Fruit fly (Drosophila melanogaster) whole organism, prepupa: Measurements from ENCODE around the gene PGAP5.

Source experiments
- Blimp-1 ChIP-seq: fragments of 200-800 bp; sonication (Bioruptor generic); optimal IDR thresholded peaks from 3 replicates; lab custom pipeline; 2017; ENCODE audit warnings: missing biosample characterization, missing genetic modification characterization, mild to moderate bottlenecking, moderate library complexity, missing genetic modification reagents
- CG10631 ChIP-seq: fragments of 200-800 bp; sonication (Bioruptor generic); optimal IDR thresholded peaks from 2 replicates; lab custom pipeline; 2016; ENCODE audit warnings: missing biosample characterization, missing genetic modification characterization
- CG10669 ChIP-seq: fragments of 200-800 bp; sonication (Bioruptor generic); optimal IDR thresholded peaks from 3 replicates; lab custom pipeline; 2018; ENCODE audit warnings: missing biosample characterization, mild to moderate bottlenecking, missing genetic modification characterization, moderate library complexity
- CG11294 ChIP-seq: fragments of 200-800 bp; sonication (Bioruptor generic); IDR thresholded peaks from 2 replicates; pipeline ENCODE4 v1.3.6; 2022; ENCODE audit warnings: missing biosample characterization, missing genetic modification characterization
- CG11762 ChIP-seq: fragments of 200-800 bp; sonication (Bioruptor generic); optimal IDR thresholded peaks from 3 replicates; lab custom pipeline; 2016; ENCODE audit warnings: missing biosample characterization, missing genetic modification characterization; ENCODE audit not compliant: insufficient read depth
- CG11902 ChIP-seq: fragments of 200-800 bp; sonication (Bioruptor generic); optimal IDR thresholded peaks from 3 replicates; lab custom pipeline; 2016; ENCODE audit warnings: missing biosample characterization, missing genetic modification characterization
- CG15336 ChIP-seq: fragments of 200-800 bp; sonication (Bioruptor generic); IDR thresholded peaks from 2 replicates; pipeline ENCODE4 v1.3.6; 2022; ENCODE audit warnings: missing biosample characterization, missing genetic modification characterization
- CG1621 ChIP-seq: fragments of 200-800 bp; sonication (Bioruptor generic); optimal IDR thresholded peaks from 3 replicates; lab custom pipeline; 2018; ENCODE audit warnings: missing biosample characterization, mild to moderate bottlenecking, missing genetic modification characterization
- CG16779 ChIP-seq: fragments of 200-800 bp; sonication (Bioruptor generic); optimal IDR thresholded peaks from 3 replicates; lab custom pipeline; 2017; ENCODE audit warnings: missing biosample characterization, mild to moderate bottlenecking, missing genetic modification characterization
- CG3032 ChIP-seq: fragments of 200-800 bp; optimal IDR thresholded peaks from 2 replicates; lab custom pipeline; 2019; ENCODE audit warnings: missing biosample characterization, mild to moderate bottlenecking, missing genetic modification characterization, moderate library complexity
- CG32006 ChIP-seq: fragments of 200-800 bp; sonication (Bioruptor generic); optimal IDR thresholded peaks from 3 replicates; lab custom pipeline; 2017; ENCODE audit warnings: missing biosample characterization, mild to moderate bottlenecking, missing genetic modification characterization
- CG3919 ChIP-seq: fragments of 200-800 bp; sonication (Bioruptor generic); optimal IDR thresholded peaks from 3 replicates; lab custom pipeline; 2016; ENCODE audit warnings: missing biosample characterization, missing genetic modification characterization
- CG4318 ChIP-seq: fragments of 200-800 bp; sonication (Bioruptor generic); optimal IDR thresholded peaks from 3 replicates; lab custom pipeline; 2017; ENCODE audit warnings: missing biosample characterization, mild to moderate bottlenecking, missing genetic modification characterization
- CG6163 ChIP-seq: fragments of 200-800 bp; sonication (Bioruptor generic); IDR thresholded peaks from 3 replicates; pipeline ENCODE4 v1.3.6; 2022; ENCODE audit warnings: missing biosample characterization, missing genetic modification characterization
- CG6276 ChIP-seq: fragments of 200-800 bp; sonication (Bioruptor generic); optimal IDR thresholded peaks from 2 replicates; lab custom pipeline; 2017; ENCODE audit warnings: missing biosample characterization, mild to moderate bottlenecking, missing genetic modification characterization
- CG6792 ChIP-seq: fragments of 200-800 bp; sonication (Bioruptor generic); optimal IDR thresholded peaks from 3 replicates; lab custom pipeline; 2016; ENCODE audit warnings: missing biosample characterization, missing genetic modification characterization
- CG6854 ChIP-seq: fragments of 200-800 bp; sonication (Bioruptor generic); optimal IDR thresholded peaks from 2 replicates; lab custom pipeline; 2017; ENCODE audit warnings: missing biosample characterization, mild to moderate bottlenecking, missing genetic modification characterization
- CG7368 ChIP-seq: fragments of 200-800 bp; sonication (Bioruptor generic); optimal IDR thresholded peaks from 3 replicates; lab custom pipeline; 2016; ENCODE audit warnings: missing biosample characterization, missing genetic modification characterization
- Eip75B ChIP-seq: fragments of 200-800 bp; sonication (Bioruptor generic); optimal IDR thresholded peaks from 3 replicates; lab custom pipeline; 2016; ENCODE audit warnings: missing biosample characterization, missing genetic modification characterization
- Eip78C ChIP-seq: fragments of 200-800 bp; sonication (Bioruptor generic); peaks from one replicate; lab custom pipeline; 2016; ENCODE audit warnings: missing biosample characterization, missing genetic modification characterization
- Eip93F ChIP-seq: fragments of 200-800 bp; sonication (Bioruptor generic); optimal IDR thresholded peaks from 2 replicates; lab custom pipeline; 2016; ENCODE audit warnings: missing biosample characterization, mild to moderate bottlenecking, missing genetic modification characterization
- Ets21C ChIP-seq: fragments of 200-800 bp; sonication (Bioruptor generic); optimal IDR thresholded peaks from 3 replicates; lab custom pipeline; 2016; ENCODE audit warnings: missing biosample characterization, missing genetic modification characterization
- Ets96B ChIP-seq: fragments of 200-800 bp; optimal IDR thresholded peaks from 2 replicates; lab custom pipeline; 2019; ENCODE audit warnings: missing biosample characterization, mild to moderate bottlenecking, missing genetic modification characterization, moderate library complexity
- Gug ChIP-seq: fragments of 200-800 bp; sonication (Bioruptor generic); IDR thresholded peaks from 2 replicates; pipeline ENCODE4 v1.3.6; 2022; ENCODE audit warnings: missing biosample characterization, missing genetic modification characterization
- Hr38 ChIP-seq: sonication (Bioruptor generic); optimal IDR thresholded peaks from 2 replicates; lab custom pipeline; 2016; ENCODE audit warnings: missing biosample characterization, missing genetic modification characterization
- Hr39 ChIP-seq: fragments of 200-800 bp; sonication (Bioruptor generic); optimal IDR thresholded peaks from 2 replicates; lab custom pipeline; 2016; ENCODE audit warnings: missing biosample characterization, missing genetic modification characterization
- Hr4 ChIP-seq: fragments of 200-800 bp; sonication (Bioruptor generic); optimal IDR thresholded peaks from 3 replicates; lab custom pipeline; 2016; ENCODE audit warnings: missing biosample characterization, missing genetic modification characterization
- Met ChIP-seq: fragments of 200-800 bp; sonication (Bioruptor generic); optimal IDR thresholded peaks from 3 replicates; lab custom pipeline; 2016; ENCODE audit warnings: missing biosample characterization, missing genetic modification characterization
- Smox ChIP-seq: fragments of 200-800 bp; sonication (Bioruptor generic); optimal IDR thresholded peaks from 3 replicates; lab custom pipeline; 2016; ENCODE audit warnings: missing biosample characterization, missing genetic modification characterization
- Sox102F ChIP-seq: fragments of 200-800 bp; sonication (Bioruptor generic); optimal IDR thresholded peaks from 2 replicates; lab custom pipeline; 2016; ENCODE audit warnings: missing biosample characterization, mild to moderate bottlenecking, missing genetic modification characterization
- Sox14 ChIP-seq: fragments of 200-800 bp; sonication (Bioruptor generic); optimal IDR thresholded peaks from 3 replicates; lab custom pipeline; 2016; ENCODE audit warnings: missing biosample characterization, missing genetic modification characterization
- Sox15 ChIP-seq: fragments of 200-800 bp; sonication (Bioruptor generic); optimal IDR thresholded peaks from 3 replicates; lab custom pipeline; 2016; ENCODE audit warnings: missing biosample characterization, missing genetic modification characterization
- achi ChIP-seq: fragments of 200-800 bp; sonication (Bioruptor generic); optimal IDR thresholded peaks from 3 replicates; lab custom pipeline; 2016; ENCODE audit warnings: missing biosample characterization, missing genetic modification characterization
- acj6 ChIP-seq: fragments of 200-800 bp; sonication (Bioruptor generic); optimal IDR thresholded peaks from 3 replicates; lab custom pipeline; 2016; ENCODE audit warnings: missing biosample characterization, missing genetic modification characterization
- cyc ChIP-seq: fragments of 200-800 bp; sonication (Bioruptor generic); optimal IDR thresholded peaks from 3 replicates; lab custom pipeline; 2016; ENCODE audit warnings: missing biosample characterization, missing genetic modification characterization
- dac ChIP-seq: fragments of 200-800 bp; sonication (Bioruptor generic); optimal IDR thresholded peaks from 2 replicates; lab custom pipeline; 2017; ENCODE audit warnings: missing biosample characterization, mild to moderate bottlenecking, missing genetic modification characterization
- dsx ChIP-seq: fragments of 200-800 bp; optimal IDR thresholded peaks from 3 replicates; lab custom pipeline; 2019; ENCODE audit warnings: missing biosample characterization, mild to moderate bottlenecking, missing genetic modification characterization, moderate library complexity; ENCODE audit not compliant: poor library complexity, severe bottlenecking
- eg ChIP-seq: fragments of 200-800 bp; sonication (Bioruptor generic); IDR thresholded peaks from 3 replicates; pipeline ENCODE4 v1.3.6; 2022; ENCODE audit warnings: missing biosample characterization, missing genetic modification characterization
- fd59A ChIP-seq: fragments of 200-800 bp; sonication (Bioruptor generic); optimal IDR thresholded peaks from 2 replicates; lab custom pipeline; 2017; ENCODE audit warnings: missing biosample characterization, mild to moderate bottlenecking, missing genetic modification characterization, missing genetic modification reagents
- fd85E ChIP-seq: fragments of 200-800 bp; sonication (Bioruptor generic); optimal IDR thresholded peaks from 3 replicates; lab custom pipeline; 2016; ENCODE audit warnings: missing biosample characterization, missing genetic modification characterization
- fkh ChIP-seq: fragments of 200-800 bp; sonication (Bioruptor generic); optimal IDR thresholded peaks from 3 replicates; lab custom pipeline; 2017; ENCODE audit warnings: missing biosample characterization, mild to moderate bottlenecking, missing genetic modification characterization, moderate library complexity
- lz ChIP-seq: fragments of 200-800 bp; sonication (Bioruptor generic); optimal IDR thresholded peaks from 3 replicates; lab custom pipeline; 2016; ENCODE audit warnings: missing biosample characterization, missing genetic modification characterization
- net ChIP-seq: fragments of 200-800 bp; sonication (Bioruptor generic); optimal IDR thresholded peaks from 3 replicates; lab custom pipeline; 2016; ENCODE audit warnings: missing biosample characterization, missing genetic modification characterization
- pdm3 ChIP-seq: fragments of 200-800 bp; sonication (Bioruptor generic); optimal IDR thresholded peaks from 3 replicates; lab custom pipeline; 2016; ENCODE audit warnings: missing biosample characterization, missing genetic modification characterization
- salr ChIP-seq, 2 experiments: fragments of 200-800 bp; sonication (Bioruptor generic); optimal IDR thresholded peaks; 3 replicates each; lab custom pipeline; 2016 to 2018; ENCODE audit warnings: missing biosample characterization in 2 of 2, missing genetic modification characterization in 2 of 2, mild to moderate bottlenecking in 1 of 2
- spab ChIP-seq: fragments of 200-800 bp; sonication (Bioruptor generic); optimal IDR thresholded peaks from 2 replicates; lab custom pipeline; 2017; ENCODE audit warnings: missing biosample characterization, mild to moderate bottlenecking, missing genetic modification characterization, missing genetic modification reagents
- ss ChIP-seq, 2 experiments: fragments of 200-800 bp; sonication (Bioruptor generic); optimal IDR thresholded peaks; 2 replicates in 1 of 2; 3 replicates in 1 of 2; lab custom pipeline; 2017 to 2018; ENCODE audit warnings: mild to moderate bottlenecking in 2 of 2, missing biosample characterization in 2 of 2, missing genetic modification characterization in 2 of 2, moderate library complexity in 1 of 2
- svp ChIP-seq: fragments of 200-800 bp; sonication (Bioruptor generic); peaks from one replicate; lab custom pipeline; 2016; ENCODE audit warnings: missing biosample characterization, missing genetic modification characterization
- topi ChIP-seq: fragments of 200-800 bp; sonication (Bioruptor generic); optimal IDR thresholded peaks from 3 replicates; lab custom pipeline; 2016; ENCODE audit warnings: missing biosample characterization, missing genetic modification characterization
- vri ChIP-seq: fragments of 200-800 bp; sonication (Bioruptor generic); optimal IDR thresholded peaks from 3 replicates; lab custom pipeline; 2016; ENCODE audit warnings: missing biosample characterization, mild to moderate bottlenecking, missing genetic modification characterization

The PGAP5 gene

DNA sequence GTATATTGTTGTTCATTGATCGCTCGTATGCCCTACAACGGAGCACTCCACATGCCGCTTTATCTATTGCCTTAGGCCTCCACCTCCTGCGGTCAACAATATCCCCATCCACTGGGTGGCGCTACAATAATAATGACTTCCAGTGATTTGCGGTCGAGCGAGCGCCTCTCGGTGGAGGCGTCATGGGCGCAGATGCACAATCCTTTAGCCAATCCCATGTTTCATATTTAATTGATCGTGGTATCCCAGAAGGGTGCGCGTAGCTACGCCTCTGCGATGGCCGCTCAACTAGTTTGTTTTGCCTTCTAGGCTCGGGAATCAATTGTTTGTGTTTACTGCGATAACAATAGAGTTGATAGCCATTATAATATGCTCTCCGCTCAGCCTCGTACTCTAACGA is 30.5 kb downstream of the PGAP5 start (continued):
- TF ChIP-seq Eip75B (no peak), CG16779 (tag; lab: Kevin White, UChicago) (peak; percentile 26), dac (GFP tag; lab: Kevin White, UChicago) (peak; percentile 35), CG6792 (no peak), acj6 (GFP tag; lab: Kevin White, UChicago) (no peak), net (GFP tag; lab: Kevin White, UChicago) (no peak), dsx (GFP tag; lab: Kevin White, UChicago) (peak; percentile 2), Hr38 (GFP tag; lab: Kevin White, UChicago) (no peak), Sox14 (GFP tag; lab: Kevin White, UChicago) (no peak), eg (GFP tag; lab: Robert Waterston, UW) (peak; percentile 78), Ets96B (tag; lab: Kevin White, UChicago) (no peak), CG10631 (GFP tag; lab: Kevin White, UChicago) (no peak), achi (GFP tag; lab: Kevin White, UChicago) (no peak), CG11902 (GFP tag; lab: Kevin White, UChicago) (no peak), fd59A (no peak), CG1621 (no peak), Eip93F (no peak), svp (GFP tag; lab: Kevin White, UChicago) (no peak), salr (GFP tag; optimal IDR thresholded peaks at IDR 0.05; lab: Kevin White, UChicago) (peak in 1 of 2 experiments; percentile 2), Smox (GFP tag; lab: Kevin White, UChicago) (no peak), Eip78C (no peak), CG3032 (tag; lab: Kevin White, UChicago) (no peak), spab (no peak), CG4318 (GFP tag; lab: Kevin White, UChicago) (peak; percentile 47), fd85E (GFP tag; lab: Kevin White, UChicago) (no peak), CG11762 (GFP tag; lab: Kevin White, UChicago) (no peak), CG11294 (GFP tag; lab: Robert Waterston, UW) (peak; percentile 63), cyc (GFP tag; lab: Kevin White, UChicago) (no peak), fkh (GFP tag; lab: Kevin White, UChicago) (peak; percentile 47)

- TF ChIP-seq Sox15 (peak; percentile 14), CG4318 (GFP tag; lab: Kevin White, UChicago) (no peak), Hr38 (GFP tag; lab: Kevin White, UChicago) (no peak), net (GFP tag; lab: Kevin White, UChicago) (peak; percentile 56), Smox (GFP tag; lab: Kevin White, UChicago) (no peak), ss (GFP tag; optimal IDR thresholded peaks at IDR 0.05; lab: Kevin White, UChicago) (peak; percentile 51 to 79), CG6854 (GFP tag; lab: Kevin White, UChicago) (peak; percentile 8), Sox102F (GFP tag; lab: Kevin White, UChicago) (peak; percentile 78), fkh (GFP tag; lab: Kevin White, UChicago) (no peak), pdm3 (GFP tag; lab: Kevin White, UChicago) (peak; percentile 56), Blimp-1 (GFP tag; lab: Kevin White, UChicago) (peak; percentile 43), CG15336 (GFP tag; lab: Robert Waterston, UW) (peak; percentile 73), lz (GFP tag; lab: Kevin White, UChicago) (peak; percentile 61), CG11902 (GFP tag; lab: Kevin White, UChicago) (peak; percentile 58), CG7368 (GFP tag; lab: Kevin White, UChicago) (no peak), topi (peak; percentile 83), vri (GFP tag; lab: Kevin White, UChicago) (peak; percentile 67), Ets21C (GFP tag; lab: Kevin White, UChicago) (peak; percentile 52), CG10669 (GFP tag; lab: Kevin White, UChicago) (peak; percentile 63), Met (GFP tag; lab: Kevin White, UChicago) (peak; percentile 77), Hr39 (GFP tag; lab: Kevin White, UChicago) (peak; percentile 69), achi (GFP tag; lab: Kevin White, UChicago) (peak; percentile 41), dsx (GFP tag; lab: Kevin White, UChicago) (peak; percentile 71), Hr4 (peak; percentile 49), CG32006 (GFP tag; lab: Kevin White, UChicago) (peak; percentile 32), Gug (peak; percentile 84), CG1621 (peak; percentile 16), CG6163 (GFP tag; lab: Robert Waterston, UW) (peak; percentile 87), Eip75B (peak; percentile 51), CG3919 (GFP tag; lab: Kevin White, UChicago) (peak; percentile 71), CG6276 (no peak), fd85E (GFP tag; lab: Kevin White, UChicago) (no peak)
Observed at dm6 chr2L:8229628-8230027, 30.9 kb downstream of the PGAP5 start.
